Worm (Caenorhabditis elegans) whole organism, L4/young adult: ENCODE results near the gene lis-1.

ENCODE experiments used
- W03F9.2 ChIP-seq: fragments of 150-350 bp; optimal IDR thresholded peaks from 2 replicates; lab custom pipeline; 2014; ENCODE audit warnings: missing biosample characterization, missing genetic modification characterization
- dao-5 ChIP-seq: sonication (generic microtip); optimal IDR thresholded peaks from 2 replicates; lab custom pipeline; 2016; ENCODE audit warnings: missing genotype, missing genetic modification characterization, moderate library complexity, missing compliant biosample characterization
- him-1 ChIP-seq: sonication (generic microtip); optimal IDR thresholded peaks from 2 replicates; lab custom pipeline; 2016; ENCODE audit warnings: missing genotype, missing genetic modification reagents, missing genetic modification characterization, missing compliant biosample characterization

ce11 chrIII:13359847-13360246 is 16.7 kb downstream of the lis-1 start:
- TF ChIP-seq him-1 (tag; lab: Kevin White, UChicago) (no peak), dao-5 (tag; lab: Kevin White, UChicago) (no peak), W03F9.2 (tag; lab: Kevin White, UChicago) (peak; percentile 28)
